Worm (Caenorhabditis elegans) whole organism, dauer: ENCODE data around the gene F59E12.3.
"Not testable (repeated sequence)": the region's sequence is repeated elsewhere in the genome, so short reads cannot be mapped to it uniquely, and the experiment has no call there.

ENCODE experiments used
- unc-62 ChIP-seq: sonication (generic microtip); optimal IDR thresholded peaks from 2 replicates; lab custom pipeline; 2017; ENCODE audit warnings: missing biosample characterization, missing genetic modification reagents, missing genetic modification characterization

The F59E12.3 gene

ce11 chrII:5638059-5638458, at the start of gene F59E12.3:
TSS of gene F59E12.3 (plus strand) at chrII:5638359.
- no peak for TF ChIP-seq unc-62 (GFP tag; lab: Kevin White, UChicago)

ce11 chrII:5589690-5590089, 48.5 kb upstream of the F59E12.3 start, which contains the start of gene C17G10.13:
TSS of gene C17G10.13 (minus strand) at chrII:5589790.
- TF ChIP-seq unc-62 (GFP tag; lab: Kevin White, UChicago), result no peak

- TF ChIP-seq unc-62 (GFP tag; lab: Kevin White, UChicago), result no peak
These were observed 46.6 kb upstream of the F59E12.3 start for ce11 chrII:5591558-5591957.

ce11 chrII:5592857-5593256, 45.3 kb upstream of the F59E12.3 start:
- TF ChIP-seq unc-62 (GFP tag; lab: Kevin White, UChicago), result no peak

- TF ChIP-seq unc-62 (GFP tag; lab: Kevin White, UChicago), result no peak
These were observed 44.7 kb upstream of the F59E12.3 start, which contains the start of gene cdc-14 for ce11 chrII:5593377-5593932. TSS of gene cdc-14 (minus strand) at chrII:5593427.

ce11 chrII:5594210-5594764, 43.9 kb upstream of the F59E12.3 start, which contains the start of gene ttc-4:
TSS of gene ttc-4 (plus strand) at chrII:5594714.
- no peak for TF ChIP-seq unc-62 (GFP tag; lab: Kevin White, UChicago)

ce11 chrII:5596247-5596646, 41.9 kb upstream of the F59E12.3 start, which contains the start of gene C17G10.1:
TSS of gene C17G10.1 (plus strand) at chrII:5596547.
- no peak for TF ChIP-seq unc-62 (GFP tag; lab: Kevin White, UChicago)

- TF ChIP-seq unc-62 (GFP tag; lab: Kevin White, UChicago), result no peak
These were observed 38.7 kb upstream of the F59E12.3 start, which contains the start of gene C17G10.10 for ce11 chrII:5599326-5600044. TSS of gene C17G10.10 (minus strand) at chrII:5599376.

- TF ChIP-seq unc-62 (GFP tag; lab: Kevin White, UChicago), result no peak
These were observed 35.0 kb upstream of the F59E12.3 start, which contains the start of gene C17G10.6 for ce11 chrII:5603194-5603593. TSS of gene C17G10.6 (minus strand) at chrII:5603294.

ce11 chrII:5604441-5604840, 33.7 kb upstream of the F59E12.3 start:
- TF ChIP-seq unc-62 (GFP tag; lab: Kevin White, UChicago), result no peak

- no peak for TF ChIP-seq unc-62 (GFP tag; lab: Kevin White, UChicago)
These were observed 32.6 kb upstream of the F59E12.3 start for ce11 chrII:5605538-5605945.

- TF ChIP-seq unc-62 (GFP tag; lab: Kevin White, UChicago), result no peak
These were observed 30.4 kb upstream of the F59E12.3 start, which contains the start of gene C17G10.7 for ce11 chrII:5607756-5608155. TSS of gene C17G10.7 (minus strand) at chrII:5607856.

ce11 chrII:5619298-5619697, 18.9 kb upstream of the F59E12.3 start, which contains the start of gene dhs-6:
TSS of gene dhs-6 (minus strand) at chrII:5619319.
- no peak for TF ChIP-seq unc-62 (GFP tag; lab: Kevin White, UChicago)

- not testable (repeated sequence) for TF ChIP-seq unc-62 (GFP tag; lab: Kevin White, UChicago)
These were observed 15.7 kb upstream of the F59E12.3 start, which contains the start of the genes eif-3.L and npl-4.2 for ce11 chrII:5622383-5622939. TSS of gene eif-3.L (minus strand) at chrII:5622483. TSS of gene npl-4.2 (plus strand) at chrII:5622889.

- no peak for TF ChIP-seq unc-62 (GFP tag; lab: Kevin White, UChicago)
These were observed 9.8 kb upstream of the F59E12.3 start, which contains the start of gene F59E12.15 for ce11 chrII:5628326-5628818. TSS of gene F59E12.15 (minus strand) at chrII:5628376.
